Fruit fly (Drosophila melanogaster): ENCODE results near the gene CG14106.
A peak's percentile ranks its signal among the peaks of the same experiment; 100 is the strongest.

DNA sequence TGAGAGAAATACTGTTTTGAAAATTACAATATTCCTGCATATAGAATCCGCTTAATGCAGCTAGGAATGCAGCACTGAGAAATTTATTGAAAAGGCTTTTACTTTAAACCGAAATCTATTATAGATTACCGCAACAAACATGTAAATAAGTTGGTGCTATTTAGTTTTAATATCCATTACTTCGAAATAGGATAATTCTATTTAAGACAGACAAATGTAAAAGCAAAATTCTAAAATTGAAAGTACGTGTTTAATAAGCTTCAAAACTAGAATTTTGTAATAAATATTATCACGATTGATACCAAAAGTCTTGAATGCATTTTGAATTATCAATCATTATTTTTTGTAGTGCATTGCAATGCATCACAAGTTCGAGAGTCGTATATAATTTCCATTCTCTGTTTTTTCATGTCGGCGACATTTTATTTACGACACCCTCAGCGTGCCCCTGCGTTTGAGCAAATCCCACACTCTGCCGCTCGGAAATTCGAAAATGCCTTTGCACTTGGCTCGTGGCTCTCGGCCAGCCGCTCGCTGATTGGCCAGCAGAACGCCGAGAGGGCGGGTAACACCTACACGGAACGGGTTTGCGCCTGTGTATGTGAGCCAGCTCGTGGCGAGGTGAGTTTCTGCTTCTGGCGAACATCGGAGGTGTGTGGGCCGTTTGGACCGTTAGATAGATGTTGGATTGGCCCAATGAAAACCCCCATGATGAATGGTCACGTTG is 22.2 kb downstream of the CG14106 start:
- TF ChIP-seq z (GFP tag; IDR thresholded peaks at IDR 0.05): no peak; the same call in 2 of the 3 replicates
- TF ChIP-seq Neu2 (GFP tag; optimal IDR thresholded peaks at IDR 0.05; ENCODE audit: borderline replicate concordance): no peak
- TF ChIP-seq ap (GFP tag; IDR thresholded peaks at IDR 0.05): no peak
- TF ChIP-seq Oli (tag; optimal IDR thresholded peaks at IDR 0.05): peak; percentile 16
- TF ChIP-seq HLH4C (GFP tag; IDR thresholded peaks at IDR 0.05; ENCODE audit: partially characterized antibody): no peak
- TF ChIP-seq CG6854 (GFP tag; optimal IDR thresholded peaks at IDR 0.05): no peak
- TF ChIP-seq CG11085 (GFP tag; IDR thresholded peaks at IDR 0.05): no peak
- no peak for TF ChIP-seq odd (GFP tag; optimal IDR thresholded peaks at IDR 0.05)
- TF ChIP-seq Vsx1 (GFP tag; optimal IDR thresholded peaks at IDR 0.05): no peak
- no peak for TF ChIP-seq hb (GFP tag; IDR thresholded peaks at IDR 0.05; ENCODE audit: partially characterized antibody)
